Worm (Caenorhabditis elegans): Measurements from ENCODE around the gene srh-21.

- TF ChIP-seq pqm-1 (tag; optimal IDR thresholded peaks at IDR 0.05) (no peak), unc-62 (GFP tag; optimal IDR thresholded peaks at IDR 0.05) (no peak)
These were observed 41.1 kb upstream of the srh-21 start, which contains the start of gene T19H12.3 for ce11 chrV:4885372-4885771.
